Fruit fly (Drosophila melanogaster) whole organism: ENCODE measurements around the gene CG32985.

Experiments used
- EcR ChIP-seq, 2 experiments: fragments of >200 bp; optimal IDR thresholded peaks; 2 replicates each; lab custom pipeline; 2017; ENCODE audit warnings: missing biosample characterization in 2 of 2, missing genetic modification characterization in 2 of 2, missing genetic modification reagents in 2 of 2
- usp ChIP-seq: fragments of >200 bp; optimal IDR thresholded peaks from 2 replicates; lab custom pipeline; 2017; ENCODE audit warnings: missing biosample characterization, missing genetic modification characterization, mixed read lengths

DNA sequence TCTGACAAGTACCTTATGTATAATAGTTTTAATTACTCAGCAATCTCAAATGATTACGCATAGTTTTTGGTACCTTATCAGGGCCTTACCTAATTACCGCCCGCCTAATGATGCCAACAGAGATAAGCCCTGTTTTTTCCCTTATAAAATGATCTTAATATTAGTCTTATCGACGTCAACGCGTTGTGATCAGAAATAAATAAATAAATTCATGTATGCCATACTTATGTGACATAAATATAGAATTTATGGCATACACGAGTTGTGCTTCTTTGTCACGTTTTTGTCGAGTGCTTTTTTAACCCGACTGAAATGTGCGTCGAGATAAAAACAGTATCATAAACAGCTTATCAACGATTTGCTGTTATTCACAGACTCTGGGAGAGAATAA, 6.0 kb upstream of the CG32985 start:
- TF ChIP-seq usp (GFP tag; lab: Kevin White, UChicago) (no peak), EcR (GFP tag; optimal IDR thresholded peaks at IDR 0.05; lab: Kevin White, UChicago) (no peak)
